Fruit fly (Drosophila melanogaster) Kc167 (cell line): ENCODE measurements around the gene CG46244.

Experiments
- Myc ChIP-seq: fragments of >200 bp; optimal IDR thresholded peaks from 2 replicates; lab custom pipeline; 2017; ENCODE audit warnings: missing external identifiers
- Sin3A ChIP-seq: fragments of >200 bp; optimal IDR thresholded peaks from 2 replicates; lab custom pipeline; 2018; ENCODE audit warnings: missing external identifiers
- h ChIP-seq: fragments of >200 bp; optimal IDR thresholded peaks from 3 replicates; lab custom pipeline; 2018; ENCODE audit warnings: missing external identifiers
- insv ChIP-seq: fragments of >200 bp; optimal IDR thresholded peaks from 3 replicates; lab custom pipeline; 2018; ENCODE audit warnings: missing external identifiers
- psq ChIP-seq: fragments of >200 bp; optimal IDR thresholded peaks from 2 replicates; lab custom pipeline; 2017; ENCODE audit warnings: missing external identifiers
- ttk ChIP-seq: sonication (Bioruptor generic); optimal IDR thresholded peaks from 2 replicates; lab custom pipeline; 2017; ENCODE audit warnings: missing external identifiers

dm6 chr2L:19682533-19682932 is 76.2 kb downstream of the CG46244 start:
- TF ChIP-seq h (lab: Kevin White, UChicago): no peak
- no peak for TF ChIP-seq Sin3A (lab: Kevin White, UChicago)
- no peak for TF ChIP-seq psq (lab: Kevin White, UChicago)
- TF ChIP-seq ttk (lab: Kevin White, UChicago): no peak
- no peak for TF ChIP-seq Myc (lab: Kevin White, UChicago)
- no peak for TF ChIP-seq insv (lab: Kevin White, UChicago)
